Worm (Caenorhabditis elegans): ENCODE results near the gene srlf-33.

- TF ChIP-seq dve-1 (tag; optimal IDR thresholded peaks at IDR 0.05) (no peak), ceh-9 (tag; optimal IDR thresholded peaks at IDR 0.05) (no peak), pqm-1 (tag; optimal IDR thresholded peaks at IDR 0.05) (no peak), fkh-10 (GFP tag; optimal IDR thresholded peaks at IDR 0.05) (no peak), rnt-1 (tag; optimal IDR thresholded peaks at IDR 0.05) (no peak), ets-4 (tag; optimal IDR thresholded peaks at IDR 0.05) (no peak), nfya-1 (tag; optimal IDR thresholded peaks at IDR 0.05) (no peak), ref-2 (tag; optimal IDR thresholded peaks at IDR 0.05) (no peak), unc-55 (GFP tag; optimal IDR thresholded peaks at IDR 0.05) (no peak)
Observed at ce11 chrIV:11908733-11909132, 16.5 kb downstream of the srlf-33 start.
